Worm (Caenorhabditis elegans) whole organism, L4 larva: ENCODE results near the gene cest-6.

Experiments used
- F37D6.2 ChIP-seq: sonication (generic microtip); optimal IDR thresholded peaks from 2 replicates; lab custom pipeline; 2016; ENCODE audit warnings: mild to moderate bottlenecking, missing genetic modification characterization, missing compliant biosample characterization
- aha-1 ChIP-seq: fragments of 150-350 bp; peaks from one replicate; lab custom pipeline; 2014; ENCODE audit warnings: missing biosample characterization, missing genetic modification characterization
- arid-1 ChIP-seq: fragments of 200-800 bp; sonication (Bioruptor generic); conservative IDR thresholded peaks from 2 replicates; pipeline ENCODE4 v1.3.6; 2022; ENCODE audit warnings: missing genetic modification reagents, missing genetic modification characterization, missing compliant biosample characterization
- attf-4 ChIP-seq: sonication (generic microtip); optimal IDR thresholded peaks from 3 replicates; lab custom pipeline; 2017; ENCODE audit warnings: missing biosample characterization, missing genetic modification characterization
- ceh-20 ChIP-seq: fragments of 200-800 bp; sonication (Bioruptor generic); IDR thresholded peaks from 2 replicates; pipeline ENCODE4 v1.3.6; 2022; ENCODE audit warnings: missing genetic modification reagents, missing genetic modification characterization, missing compliant biosample characterization
- ctbp-1 ChIP-seq: fragments of 200-800 bp; sonication (Bioruptor generic); IDR thresholded peaks from 2 replicates; pipeline ENCODE4 v1.3.6; 2022; ENCODE audit warnings: missing genetic modification reagents, missing genetic modification characterization, missing compliant biosample characterization
- daf-12 ChIP-seq: fragments of 150-350 bp; optimal IDR thresholded peaks from 2 replicates; lab custom pipeline; 2014; ENCODE audit warnings: missing biosample characterization, missing genetic modification reagents, missing genetic modification characterization
- daf-16 ChIP-seq, 3 experiments: sonication (generic microtip); optimal IDR thresholded peaks; 2 replicates each; lab custom pipeline; 2016 to 2017; ENCODE audit warnings: missing genetic modification characterization in 3 of 3, missing genetic modification reagents in 3 of 3, mild to moderate bottlenecking in 2 of 3, missing compliant biosample characterization in 2 of 3, missing biosample characterization in 1 of 3, moderate library complexity in 1 of 3
- daf-19 ChIP-seq: fragments of 200-800 bp; sonication (Bioruptor generic); conservative IDR thresholded peaks from 2 replicates; pipeline ENCODE4 v1.3.6; 2022; ENCODE audit warnings: missing genetic modification characterization, missing compliant biosample characterization
- dmd-6 ChIP-seq: fragments of 200-800 bp; sonication (Bioruptor generic); IDR thresholded peaks from 2 replicates; pipeline ENCODE4 v1.3.6; 2022; ENCODE audit warnings: missing genetic modification reagents, missing genetic modification characterization, missing compliant biosample characterization
- fkh-10 ChIP-seq: fragments of 150-350 bp; optimal IDR thresholded peaks from 2 replicates; lab custom pipeline; 2014; ENCODE audit warnings: missing biosample characterization, missing genetic modification reagents, missing genetic modification characterization
- gei-8 ChIP-seq: fragments of 200-800 bp; sonication (Bioruptor generic); optimal IDR thresholded peaks from 2 replicates; lab custom pipeline; 2018; ENCODE audit warnings: mild to moderate bottlenecking, missing genetic modification characterization, missing compliant biosample characterization
- hlh-11 ChIP-seq: fragments of 200-800 bp; sonication (Bioruptor generic); optimal IDR thresholded peaks from 2 replicates; lab custom pipeline; 2018; ENCODE audit warnings: mild to moderate bottlenecking, missing genetic modification characterization, missing compliant biosample characterization
- hlh-30 ChIP-seq: sonication (generic microtip); optimal IDR thresholded peaks from 2 replicates; lab custom pipeline; 2017; ENCODE audit warnings: antibody characterized with exemption, mild to moderate bottlenecking, missing genetic modification characterization, missing compliant biosample characterization; ENCODE audit not compliant: insufficient read depth
- hmg-1.1 ChIP-seq: fragments of 200-800 bp; sonication (Bioruptor generic); IDR thresholded peaks from 2 replicates; pipeline ENCODE4 v1.3.6; 2022; ENCODE audit warnings: missing genetic modification reagents, missing genetic modification characterization, missing compliant biosample characterization
- lsy-2 ChIP-seq, 2 experiments: fragments of 150-350 bp in 1 of 2; sonication (generic microtip) in 1 of 2; optimal IDR thresholded peaks; 2 replicates each; lab custom pipeline; 2014 to 2017; ENCODE audit warnings: missing biosample characterization in 2 of 2, missing genetic modification characterization in 2 of 2
- mxl-2 ChIP-seq: fragments of 200-800 bp; sonication (Bioruptor generic); conservative IDR thresholded peaks from 2 replicates; pipeline ENCODE4 v1.3.6; 2022; ENCODE audit warnings: missing genetic modification reagents, missing genetic modification characterization, missing compliant biosample characterization
- nhr-11 ChIP-seq: fragments of 150-350 bp; optimal IDR thresholded peaks from 2 replicates; lab custom pipeline; 2014; ENCODE audit warnings: missing biosample characterization, missing genetic modification characterization
- nhr-48 ChIP-seq: sonication (generic microtip); optimal IDR thresholded peaks from 2 replicates; lab custom pipeline; 2016; ENCODE audit warnings: mild to moderate bottlenecking, missing genetic modification characterization, missing compliant biosample characterization
- pha-4 ChIP-seq, 2 experiments: fragments of 150-350 bp in 1 of 2; fragments of 200-800 bp in 1 of 2; sonication (Bioruptor generic) in 1 of 2; IDR thresholded peaks in 1 of 2; optimal IDR thresholded peaks in 1 of 2; 2 replicates each; pipeline versions ENCODE4 v1.3.6 to Lab custom; 2014 to 2022; ENCODE audit warnings: missing genetic modification characterization in 2 of 2, missing genetic modification reagents in 2 of 2, missing biosample characterization in 1 of 2, missing compliant biosample characterization in 1 of 2
- rbr-2 ChIP-seq: sonication (generic microtip); optimal IDR thresholded peaks from 2 replicates; lab custom pipeline; 2016; ENCODE audit warnings: missing genotype, missing genetic modification characterization, missing compliant biosample characterization
- sdz-12 ChIP-seq: fragments of 200-800 bp; sonication (Bioruptor generic); optimal IDR thresholded peaks from 2 replicates; lab custom pipeline; 2018; ENCODE audit warnings: mild to moderate bottlenecking, missing genetic modification characterization, missing compliant biosample characterization
- spr-1 ChIP-seq: sonication (generic microtip); optimal IDR thresholded peaks from 2 replicates; lab custom pipeline; 2016; ENCODE audit warnings: mild to moderate bottlenecking, missing genetic modification characterization, missing compliant biosample characterization
- unc-62 ChIP-seq, 3 experiments: fragments of 150-350 bp in 1 of 3; sonication (generic microtip); optimal IDR thresholded peaks in 2 of 3; peaks in 1 of 3; 1 replicate in 1 of 3; 2 replicates in 2 of 3; lab custom pipeline; 2014 to 2017; ENCODE audit warnings: missing biosample characterization in 3 of 3, missing genetic modification characterization in 3 of 3, missing genetic modification reagents in 3 of 3, missing genotype in 1 of 3

cest-6 gene

DNA sequence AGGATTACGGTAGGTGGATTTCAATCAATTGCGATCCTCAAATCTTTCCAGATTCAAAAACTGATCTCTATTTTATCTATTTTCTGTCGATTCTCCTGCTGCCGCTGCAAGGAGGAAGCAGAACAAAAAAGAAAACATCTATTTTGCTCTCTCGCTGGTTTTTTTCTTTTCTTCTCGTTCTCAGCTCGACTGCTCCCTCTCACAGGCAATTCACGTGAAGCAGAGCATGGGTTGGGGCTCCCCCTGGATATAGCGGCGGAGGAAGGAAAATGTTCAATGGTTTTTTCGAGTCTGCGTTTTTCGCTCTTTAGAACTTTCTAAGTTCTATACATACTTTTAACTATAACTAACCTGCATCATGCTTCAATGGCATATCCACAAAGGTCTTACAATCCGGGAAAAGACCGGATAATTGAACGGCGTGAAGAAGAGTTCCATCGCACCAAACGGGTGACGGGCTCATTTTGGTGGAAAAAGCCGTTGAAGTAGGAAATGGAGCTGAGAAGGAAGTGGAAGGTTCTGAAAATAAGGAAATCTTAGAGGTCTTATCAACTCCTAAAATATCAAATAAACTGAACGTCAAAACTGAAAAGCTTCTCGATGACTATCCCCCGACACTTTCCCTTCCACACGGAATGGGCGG, 49.3 kb downstream of the cest-6 start:
- 0 out of 2 replicates have a peak, but pooled peaks have one; percentile 35 for TF ChIP-seq hmg-1.1 (GFP tag; lab: Robert Waterston, UW)
- TF ChIP-seq ctbp-1 (GFP tag; lab: Robert Waterston, UW) = peak; percentile 46; the same call in 1 of the 2 replicates
- no peak for TF ChIP-seq aha-1 (tag; lab: Kevin White, UChicago)
- no peak for TF ChIP-seq daf-19 (GFP tag; lab: Robert Waterston, UW)
- TF ChIP-seq F37D6.2 (tag; lab: Kevin White, UChicago) = peak; percentile 24
- peak; percentile 55 for TF ChIP-seq fkh-10
- TF ChIP-seq rbr-2 (tag; lab: Kevin White, UChicago) = peak; percentile 31
- peak in 1 of 2 experiments; percentile 75 for TF ChIP-seq lsy-2 (tag; optimal IDR thresholded peaks at IDR 0.05; lab: Kevin White, UChicago)
- peak; percentile 80 for TF ChIP-seq dmd-6
- TF ChIP-seq daf-16 (GFP tag; optimal IDR thresholded peaks at IDR 0.05; lab: Kevin White, UChicago) = peak in 1 of 2 experiments; percentile 66
- TF ChIP-seq daf-16 (tag; optimal IDR thresholded peaks at IDR 0.05; lab: Kevin White, UChicago) = no peak
- TF ChIP-seq sdz-12 (GFP tag; lab: Kevin White, UChicago) = no peak
- TF ChIP-seq nhr-48 = peak; percentile 85
- no peak for TF ChIP-seq arid-1
- peak in 1 of 2 experiments; percentile 96 for TF ChIP-seq unc-62 (GFP tag; optimal IDR thresholded peaks at IDR 0.05 in 1 of 2; lab: Kevin White, UChicago)
- TF ChIP-seq unc-62 (tag; optimal IDR thresholded peaks at IDR 0.05; lab: Kevin White, UChicago) = no peak
- TF ChIP-seq hlh-30 (tag; lab: Kevin White, UChicago) = peak; percentile 72
- no peak for TF ChIP-seq attf-4 (tag; lab: Kevin White, UChicago)
- peak; percentile 100 for TF ChIP-seq mxl-2 (GFP tag; lab: Robert Waterston, UW)
- TF ChIP-seq nhr-11 (tag; lab: Kevin White, UChicago) = peak; percentile 84
- 0 out of 2 replicates have a peak, but pooled peaks have one; percentile 7 for TF ChIP-seq ceh-20 (GFP tag; lab: Robert Waterston, UW)
- 0 out of 2 replicates have a peak, but pooled peaks have one; percentile 44 for TF ChIP-seq pha-4 (GFP tag; IDR thresholded peaks at IDR 0.05; lab: Robert Waterston, UW)
- peak; percentile 11 for TF ChIP-seq pha-4 (tag; optimal IDR thresholded peaks at IDR 0.05; lab: Kevin White, UChicago)
- TF ChIP-seq spr-1 (tag; lab: Kevin White, UChicago) = no peak
- TF ChIP-seq daf-12 (tag; lab: Kevin White, UChicago) = no peak
- TF ChIP-seq gei-8 (GFP tag; lab: Kevin White, UChicago) = peak; percentile 60
- TF ChIP-seq hlh-11 (tag; lab: Kevin White, UChicago) = peak; percentile 79
